Worm (Caenorhabditis elegans) whole organism, L1 larva: ENCODE results near the gene cox-5A.

Source experiments
- aly-2 ChIP-seq: fragments of 150-350 bp; optimal IDR thresholded peaks from 2 replicates; lab custom pipeline; 2014; ENCODE audit warnings: missing biosample characterization, missing genetic modification characterization
- ama-1 ChIP-seq: fragments of 150-350 bp; optimal IDR thresholded peaks from 2 replicates; lab custom pipeline; 2014
- ceh-63 ChIP-seq: fragments of 200-800 bp; sonication (Bioruptor generic); optimal IDR thresholded peaks from 2 replicates; lab custom pipeline; 2018; ENCODE audit warnings: mild to moderate bottlenecking, missing genetic modification characterization, missing compliant biosample characterization
- ceh-90 ChIP-seq: sonication (generic microtip); optimal IDR thresholded peaks from 2 replicates; lab custom pipeline; 2016; ENCODE audit warnings: missing genetic modification characterization, missing compliant biosample characterization
- efl-1 ChIP-seq, 4 experiments: fragments of 150-350 bp; optimal IDR thresholded peaks in 3 of 4; peaks in 1 of 4; 1 replicate in 1 of 4; 2 replicates in 3 of 4; lab custom pipeline; 2014; ENCODE audit warnings: missing biosample characterization in 2 of 4, missing genetic modification characterization in 2 of 4, missing genetic modification reagents in 2 of 4
- egl-13 ChIP-seq: sonication (generic microtip); optimal IDR thresholded peaks from 2 replicates; lab custom pipeline; 2016; ENCODE audit warnings: missing genotype, missing genetic modification reagents, missing genetic modification characterization, missing compliant biosample characterization
- elt-2 ChIP-seq: sonication (generic microtip); optimal IDR thresholded peaks from 2 replicates; lab custom pipeline; 2016; ENCODE audit warnings: missing genetic modification characterization, mild to moderate bottlenecking, inconsistent platforms, missing compliant biosample characterization, missing genetic modification reagents
- elt-3 ChIP-seq, 6 experiments: fragments of 150-350 bp in 1 of 6; sonication (generic microtip); optimal IDR thresholded peaks; 2 replicates each; lab custom pipeline; 2017 to 2018; ENCODE audit warnings: missing biosample characterization in 6 of 6, missing genetic modification characterization in 6 of 6, inconsistent platforms in 1 of 6
- fkh-8 ChIP-seq: sonication (generic microtip); optimal IDR thresholded peaks from 2 replicates; lab custom pipeline; 2016; ENCODE audit warnings: mild to moderate bottlenecking, missing genetic modification characterization, missing compliant biosample characterization
- fos-1 ChIP-seq: fragments of 150-350 bp; optimal IDR thresholded peaks from 2 replicates; lab custom pipeline; 2014; ENCODE audit warnings: missing biosample characterization, missing genetic modification characterization
- hlh-17 ChIP-seq: fragments of 200-800 bp; sonication (Bioruptor generic); optimal IDR thresholded peaks from 2 replicates; lab custom pipeline; 2018; ENCODE audit warnings: missing genetic modification characterization, mild to moderate bottlenecking, missing compliant biosample characterization, moderate library complexity, borderline replicate concordance
- hpl-2 ChIP-seq: fragments of 150-350 bp; optimal IDR thresholded peaks from 2 replicates; lab custom pipeline; 2014; ENCODE audit warnings: missing biosample characterization, missing genetic modification reagents, missing genetic modification characterization
- irx-1 ChIP-seq: sonication (generic microtip); optimal IDR thresholded peaks from 2 replicates; lab custom pipeline; 2016; ENCODE audit warnings: missing genetic modification characterization, missing compliant biosample characterization
- jun-1 ChIP-seq: fragments of 150-350 bp; optimal IDR thresholded peaks from 2 replicates; lab custom pipeline; 2014; ENCODE audit warnings: missing biosample characterization, missing genetic modification reagents, missing genetic modification characterization
- lin-14 ChIP-seq: fragments of 200-800 bp; sonication (Bioruptor generic); optimal IDR thresholded peaks from 2 replicates; lab custom pipeline; 2018; ENCODE audit warnings: mild to moderate bottlenecking, missing genetic modification characterization, moderate library complexity, missing compliant biosample characterization
- lin-15B ChIP-seq: fragments of 150-350 bp; sonication (generic microtip); optimal IDR thresholded peaks from 3 replicates; lab custom pipeline; 2014; ENCODE audit warnings: missing biosample characterization, missing genetic modification characterization
- lin-35 ChIP-seq, 2 experiments: fragments of 150-350 bp; optimal IDR thresholded peaks; 2 replicates each; lab custom pipeline; 2014; ENCODE audit warnings: missing biosample characterization in 2 of 2, missing genetic modification characterization in 2 of 2, missing genetic modification reagents in 2 of 2
- lin-39 ChIP-seq: fragments of 150-350 bp; optimal IDR thresholded peaks from 2 replicates; lab custom pipeline; 2014; ENCODE audit warnings: missing biosample characterization, missing genetic modification reagents, missing genetic modification characterization
- lsy-2 ChIP-seq, 2 experiments: fragments of 150-350 bp; optimal IDR thresholded peaks; 2 replicates each; lab custom pipeline; 2014; ENCODE audit warnings: missing biosample characterization in 2 of 2, missing genetic modification characterization in 2 of 2
- mdl-1 ChIP-seq, 2 experiments: fragments of 150-350 bp; optimal IDR thresholded peaks; 2 replicates each; lab custom pipeline; 2014 to 2017; ENCODE audit warnings: missing biosample characterization in 2 of 2, missing genetic modification characterization in 2 of 2, inconsistent platforms in 1 of 2
- mep-1 ChIP-seq: fragments of 150-350 bp; optimal IDR thresholded peaks from 2 replicates; lab custom pipeline; 2014; ENCODE audit warnings: missing biosample characterization, missing genetic modification characterization
- nhr-19 ChIP-seq: fragments of 200-800 bp; sonication (Bioruptor generic); conservative IDR thresholded peaks from 2 replicates; pipeline ENCODE4 v1.3.6; 2022; ENCODE audit warnings: missing genetic modification characterization, missing compliant biosample characterization
- nhr-28 ChIP-seq: fragments of 150-350 bp; optimal IDR thresholded peaks from 2 replicates; lab custom pipeline; 2014; ENCODE audit warnings: missing biosample characterization, missing genetic modification characterization
- nhr-71 ChIP-seq: sonication (generic microtip); optimal IDR thresholded peaks from 2 replicates; lab custom pipeline; 2016; ENCODE audit warnings: mild to moderate bottlenecking, missing genetic modification characterization, moderate library complexity, missing compliant biosample characterization
- nhr-77 ChIP-seq: fragments of 150-350 bp; optimal IDR thresholded peaks from 2 replicates; lab custom pipeline; 2014; ENCODE audit warnings: missing biosample characterization, missing genetic modification characterization
- nhr-84 ChIP-seq: sonication (generic microtip); optimal IDR thresholded peaks from 2 replicates; lab custom pipeline; 2017; ENCODE audit warnings: missing biosample characterization, missing genetic modification characterization
- pax-3 ChIP-seq: fragments of 200-800 bp; sonication (Bioruptor generic); optimal IDR thresholded peaks from 2 replicates; lab custom pipeline; 2018; ENCODE audit warnings: mild to moderate bottlenecking, missing genetic modification characterization, moderate library complexity, missing compliant biosample characterization
- skn-1 ChIP-seq: fragments of 150-350 bp; optimal IDR thresholded peaks from 2 replicates; lab custom pipeline; 2014; ENCODE audit warnings: missing biosample characterization, missing genetic modification characterization
- snpc-4 ChIP-seq: fragments of 150-350 bp; optimal IDR thresholded peaks from 2 replicates; lab custom pipeline; 2014; ENCODE audit warnings: missing biosample characterization, missing genetic modification characterization
- snu-23 ChIP-seq: sonication (generic microtip); optimal IDR thresholded peaks from 2 replicates; lab custom pipeline; 2016; ENCODE audit warnings: missing genetic modification characterization, missing compliant biosample characterization
- sup-37 ChIP-seq: fragments of 200-800 bp; sonication (Bioruptor generic); optimal IDR thresholded peaks from 2 replicates; lab custom pipeline; 2018; ENCODE audit warnings: mild to moderate bottlenecking, missing genetic modification characterization, missing compliant biosample characterization
- swsn-7 ChIP-seq: sonication (generic microtip); optimal IDR thresholded peaks from 2 replicates; lab custom pipeline; 2016; ENCODE audit warnings: missing genetic modification characterization, missing compliant biosample characterization
- tbx-2 ChIP-seq: sonication (generic microtip); optimal IDR thresholded peaks from 2 replicates; lab custom pipeline; 2016; ENCODE audit warnings: missing genetic modification characterization, missing compliant biosample characterization
- tlp-1 ChIP-seq: fragments of 150-350 bp; optimal IDR thresholded peaks from 2 replicates; lab custom pipeline; 2014; ENCODE audit warnings: missing biosample characterization, missing genetic modification characterization
- unc-30 ChIP-seq: sonication (generic microtip); optimal IDR thresholded peaks from 2 replicates; lab custom pipeline; 2017; ENCODE audit warnings: missing biosample characterization, missing genetic modification characterization
- unc-62 ChIP-seq: fragments of 150-350 bp; optimal IDR thresholded peaks from 2 replicates; lab custom pipeline; 2014; ENCODE audit warnings: missing biosample characterization, missing genetic modification reagents, missing genetic modification characterization
- unc-98 ChIP-seq: fragments of 200-800 bp; sonication (Bioruptor generic); IDR thresholded peaks from 2 replicates; pipeline ENCODE4 v1.3.6; 2022; ENCODE audit warnings: missing genetic modification characterization, missing compliant biosample characterization
- xbp-1 ChIP-seq: sonication (generic microtip); optimal IDR thresholded peaks from 2 replicates; lab custom pipeline; 2016; ENCODE audit warnings: missing genetic modification characterization, missing compliant biosample characterization
- zag-1 ChIP-seq: fragments of 150-350 bp; optimal IDR thresholded peaks from 2 replicates; lab custom pipeline; 2014; ENCODE audit warnings: missing biosample characterization, missing genetic modification characterization
- zip-4 ChIP-seq: fragments of 200-800 bp; sonication (Bioruptor generic); optimal IDR thresholded peaks from 2 replicates; lab custom pipeline; 2018; ENCODE audit warnings: mild to moderate bottlenecking, missing genetic modification characterization, moderate library complexity, missing compliant biosample characterization
- ztf-4 ChIP-seq: fragments of 150-350 bp; optimal IDR thresholded peaks from 2 replicates; lab custom pipeline; 2014; ENCODE audit warnings: missing biosample characterization, missing genetic modification characterization

Gene cox-5A

DNA sequence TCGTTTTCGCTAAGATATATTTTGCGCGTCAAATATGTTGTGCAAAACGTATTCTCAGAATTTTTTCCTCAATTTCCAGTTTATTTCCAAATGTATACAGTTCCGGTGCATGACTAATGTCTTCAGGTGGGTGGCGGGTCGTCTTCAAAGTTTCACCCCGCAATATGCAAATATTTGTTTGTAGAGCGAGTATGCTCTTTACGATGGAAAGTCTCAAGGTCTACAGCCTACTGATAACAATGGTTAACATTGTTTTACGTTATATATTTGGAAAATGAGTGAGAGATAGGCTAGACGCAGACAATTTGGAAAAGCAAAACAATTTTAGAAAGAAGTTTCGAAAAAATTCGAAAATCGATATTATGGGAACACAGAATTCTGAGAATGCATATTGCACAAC is 12.6 kb downstream of the cox-5A start:
- TF ChIP-seq lin-35 (GFP tag; optimal IDR thresholded peaks at IDR 0.05; lab: Kevin White, UChicago) (peak in 1 of 2 experiments; percentile 3), ceh-63 (GFP tag; lab: Kevin White, UChicago) (no peak)
- TF ChIP-seq, all 84 proteins: peak for 1

DNA sequence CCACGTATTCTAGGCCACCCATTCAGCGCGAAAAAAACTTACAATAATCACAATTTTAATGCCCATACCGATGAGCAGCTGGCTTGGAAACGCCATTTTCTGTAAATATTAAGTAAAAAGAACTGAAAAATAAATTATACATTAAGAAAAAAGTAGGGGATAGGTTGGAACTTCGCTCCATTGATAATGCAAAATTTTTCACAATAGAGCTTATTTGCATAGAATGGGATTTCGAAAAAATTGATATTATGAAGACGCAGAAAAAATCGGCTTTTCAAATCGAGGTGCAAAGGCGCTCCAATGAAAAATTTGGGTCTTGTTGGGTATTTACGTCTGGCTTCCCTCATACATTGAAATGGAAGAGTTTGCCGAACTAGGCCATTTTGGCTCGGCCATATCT is 13.3 kb downstream of the cox-5A start, which contains the start of gene Y37D8A.16:
TSS of gene Y37D8A.16 (minus strand) at position 101 of the 400 bp plus-strand sequence.
- TF ChIP-seq efl-1 (optimal IDR thresholded peaks at IDR 0.05; lab: Kevin White, UChicago): no peak
- peak in 1 of 2 experiments; percentile 61 for TF ChIP-seq efl-1 (GFP tag; optimal IDR thresholded peaks at IDR 0.05 in 1 of 2; lab: Kevin White, UChicago)
- TF ChIP-seq irx-1 (tag; lab: Kevin White, UChicago): no peak

DNA sequence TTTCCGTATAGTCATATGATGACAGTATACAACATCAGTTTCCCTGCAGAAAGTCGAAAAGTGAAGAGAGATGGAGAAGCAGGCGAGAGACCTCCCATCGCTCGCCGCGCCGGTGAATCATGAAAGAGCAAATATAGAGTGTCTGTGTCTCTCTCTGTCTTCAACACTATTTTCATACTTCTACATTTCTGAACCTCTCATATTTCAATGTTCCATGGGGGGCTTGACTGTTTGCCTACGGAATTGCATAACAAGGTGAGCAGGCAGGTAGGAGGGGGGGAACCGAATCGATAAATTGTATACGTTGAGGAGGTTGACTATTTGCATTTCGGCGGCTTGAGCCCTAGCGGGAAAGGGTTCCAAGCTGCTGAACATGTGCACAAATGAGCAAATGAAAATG is 14.6 kb downstream of the cox-5A start:
- TF ChIP-seq ztf-4: no peak
- TF ChIP-seq lin-14 (GFP tag; lab: Kevin White, UChicago): peak; percentile 53
- peak in 1 of 2 experiments; percentile 45 for TF ChIP-seq lsy-2 (tag; optimal IDR thresholded peaks at IDR 0.05; lab: Kevin White, UChicago)
- no peak for TF ChIP-seq lin-39 (tag; lab: Kevin White, UChicago)
- no peak for TF ChIP-seq pax-3 (tag; lab: Kevin White, UChicago)
- peak in 1 of 2 experiments; percentile 41 for TF ChIP-seq lin-35 (GFP tag; optimal IDR thresholded peaks at IDR 0.05; lab: Kevin White, UChicago)
- no peak for TF ChIP-seq zag-1 (tag; lab: Kevin White, UChicago)
- peak; percentile 28 for TF ChIP-seq fos-1 (tag; lab: Kevin White, UChicago)
- peak; percentile 37 for TF ChIP-seq skn-1 (tag; lab: Kevin White, UChicago)
- no peak for TF ChIP-seq ceh-63 (GFP tag; lab: Kevin White, UChicago)
- TF ChIP-seq nhr-71 (tag; lab: Kevin White, UChicago): peak; percentile 10
- no peak for TF ChIP-seq snpc-4
- TF ChIP-seq jun-1 (tag; lab: Kevin White, UChicago): peak; percentile 70
- no peak for TF ChIP-seq egl-13
- peak; percentile 8 for TF ChIP-seq tbx-2 (tag; lab: Kevin White, UChicago)
- no peak for TF ChIP-seq hpl-2 (GFP tag; lab: Kevin White, UChicago)
- TF ChIP-seq tlp-1 (tag; lab: Kevin White, UChicago): no peak
- no peak for TF ChIP-seq nhr-28 (tag; lab: Kevin White, UChicago)
- peak; percentile 13 for TF ChIP-seq elt-2 (tag; lab: Kevin White, UChicago)
- peak; percentile 52 for TF ChIP-seq nhr-77
- TF ChIP-seq ama-1 (lab: Kevin White, UChicago): no peak
- TF ChIP-seq efl-1 (optimal IDR thresholded peaks at IDR 0.05; lab: Kevin White, UChicago): peak; percentile 17 to 26
- peak in 1 of 2 experiments; percentile 53 for TF ChIP-seq efl-1 (GFP tag; optimal IDR thresholded peaks at IDR 0.05 in 1 of 2; lab: Kevin White, UChicago)

DNA sequence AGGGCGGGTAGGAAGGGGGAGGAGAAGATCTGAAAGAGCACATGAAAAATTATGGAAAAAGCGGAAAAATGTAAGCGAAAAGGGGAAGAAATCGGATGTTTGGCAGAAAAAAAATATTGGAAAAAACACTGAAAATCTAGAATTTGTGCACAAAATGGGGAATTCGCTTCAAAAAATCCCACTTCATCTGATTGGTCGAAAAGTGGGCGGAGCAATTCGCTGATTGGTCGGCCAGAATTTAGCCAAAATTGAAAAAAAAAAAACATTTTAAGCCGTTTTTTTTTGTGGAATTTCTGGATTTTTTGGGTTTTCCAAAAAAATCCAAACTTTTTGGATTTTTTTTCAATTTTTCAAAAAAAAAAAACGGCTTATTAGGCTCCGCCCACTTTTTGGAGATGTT is 15.5 kb downstream of the cox-5A start:
- no peak for TF ChIP-seq zip-4 (GFP tag; lab: Kevin White, UChicago)
- TF ChIP-seq lin-14 (GFP tag; lab: Kevin White, UChicago): no peak
- TF ChIP-seq nhr-71 (tag; lab: Kevin White, UChicago): no peak
- no peak for TF ChIP-seq sup-37 (GFP tag; lab: Kevin White, UChicago)
- TF ChIP-seq aly-2: no peak
- TF ChIP-seq hpl-2 (GFP tag; lab: Kevin White, UChicago): no peak
- no peak for TF ChIP-seq nhr-84

DNA sequence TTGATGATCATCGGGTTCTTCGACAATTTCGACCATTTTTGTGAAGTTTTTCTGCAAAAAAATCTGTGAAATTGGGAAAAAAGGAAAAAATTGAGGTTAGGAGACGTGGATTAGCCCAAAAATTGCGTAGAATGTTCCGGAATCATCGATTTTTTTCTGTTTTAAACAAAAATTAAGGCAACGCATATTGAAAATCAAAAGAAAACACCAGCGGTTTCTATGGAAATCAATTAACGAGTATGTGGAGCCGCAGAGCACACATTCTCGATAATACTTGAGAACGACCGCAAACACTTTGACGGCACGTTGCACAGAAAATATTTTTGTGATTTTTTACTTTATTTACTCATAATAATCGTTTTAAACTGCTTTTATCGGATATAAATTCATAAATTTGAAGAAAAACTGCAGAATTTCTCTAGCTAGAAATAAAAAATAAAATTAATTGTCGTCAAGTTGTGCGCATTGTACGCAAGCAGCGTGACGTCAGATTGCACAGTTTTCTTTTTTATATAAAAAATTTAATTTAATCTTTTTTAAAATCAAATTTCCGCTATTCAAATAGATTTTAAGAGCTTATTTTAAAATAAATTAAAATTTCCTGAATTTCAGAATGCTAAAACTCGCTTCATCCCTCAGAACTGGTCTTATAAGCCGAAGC is 20.8 kb downstream of the cox-5A start, which contains the start of the genes npp-25 and mrps-10:
TSS of gene npp-25 (minus strand) at position 51 of the 661 bp plus-strand sequence.
TSS of gene mrps-10 (plus strand) at position 611 of the 661 bp plus-strand sequence.
- TF ChIP-seq unc-62: no peak
- TF ChIP-seq mdl-1 (tag; optimal IDR thresholded peaks at IDR 0.05; lab: Kevin White, UChicago): no peak
- peak; percentile 28 to 57 for TF ChIP-seq efl-1 (optimal IDR thresholded peaks at IDR 0.05; lab: Kevin White, UChicago)
- peak; percentile 57 to 91 for TF ChIP-seq efl-1 (GFP tag; optimal IDR thresholded peaks at IDR 0.05 in 1 of 2; lab: Kevin White, UChicago)
- TF ChIP-seq unc-98 (GFP tag; lab: Robert Waterston, UW): no peak
- TF ChIP-seq irx-1 (tag; lab: Kevin White, UChicago): no peak
- peak; percentile 29 for TF ChIP-seq nhr-71 (tag; lab: Kevin White, UChicago)
- no peak for TF ChIP-seq ztf-4
- TF ChIP-seq mep-1 (tag; lab: Kevin White, UChicago): peak; percentile 28
- TF ChIP-seq nhr-28 (tag; lab: Kevin White, UChicago): no peak
- no peak for TF ChIP-seq hlh-17
- TF ChIP-seq elt-3 (tag; optimal IDR thresholded peaks at IDR 0.05; lab: Kevin White, UChicago): no peak
- TF ChIP-seq swsn-7 (tag; lab: Kevin White, UChicago): peak; percentile 18
- TF ChIP-seq lsy-2 (tag; optimal IDR thresholded peaks at IDR 0.05; lab: Kevin White, UChicago): peak; percentile 44 to 78
- TF ChIP-seq xbp-1 (tag; lab: Kevin White, UChicago): peak; percentile 31
- no peak for TF ChIP-seq unc-30
- TF ChIP-seq ama-1 (lab: Kevin White, UChicago): no peak
- TF ChIP-seq lin-14 (GFP tag; lab: Kevin White, UChicago): no peak
- TF ChIP-seq fkh-8 (tag; lab: Kevin White, UChicago): peak; percentile 44
- no peak for TF ChIP-seq hpl-2 (GFP tag; lab: Kevin White, UChicago)
- TF ChIP-seq lin-35 (GFP tag; optimal IDR thresholded peaks at IDR 0.05; lab: Kevin White, UChicago): peak; percentile 40 to 43
- no peak for TF ChIP-seq lin-15B (tag; lab: Kevin White, UChicago)
- TF ChIP-seq snu-23: peak; percentile 25
- TF ChIP-seq sup-37 (GFP tag; lab: Kevin White, UChicago): no peak
- no peak for TF ChIP-seq nhr-19
- TF ChIP-seq ceh-90 (tag; lab: Kevin White, UChicago): no peak
